Fruit fly (Drosophila melanogaster) whole organism, embryonic: Measurements from ENCODE around the gene Tango2.

Experiments
- ATbp ChIP-seq: fragments of 200-800 bp; sonication (Bioruptor generic); optimal IDR thresholded peaks from 2 replicates; lab custom pipeline; 2017; ENCODE audit warnings: missing biosample characterization, mild to moderate bottlenecking, missing genetic modification characterization, missing genetic modification reagents
- Atf3 ChIP-seq: fragments of 200-800 bp; sonication (Bioruptor generic); optimal IDR thresholded peaks from 3 replicates; lab custom pipeline; 2016; ENCODE audit warnings: missing biosample characterization, missing genetic modification characterization
- CG10321 ChIP-seq: fragments of 200-800 bp; sonication (Bioruptor generic); IDR thresholded peaks from 2 replicates; pipeline ENCODE4 v1.3.6; 2022; ENCODE audit warnings: missing biosample characterization, missing genetic modification characterization
- CG12104 ChIP-seq: fragments of 200-800 bp; sonication (Bioruptor generic); optimal IDR thresholded peaks from 3 replicates; lab custom pipeline; 2016; ENCODE audit warnings: missing biosample characterization, missing genetic modification characterization
- CG1233 ChIP-seq: fragments of 200-800 bp; sonication (Bioruptor generic); optimal IDR thresholded peaks from 4 replicates; lab custom pipeline; 2018; ENCODE audit warnings: missing biosample characterization, mild to moderate bottlenecking, missing genetic modification characterization
- CG14710 ChIP-seq: fragments of 200-800 bp; sonication (Bioruptor generic); optimal IDR thresholded peaks from 3 replicates; lab custom pipeline; 2019; ENCODE audit warnings: missing biosample characterization, mild to moderate bottlenecking, missing genetic modification characterization, moderate library complexity
- CG18011 ChIP-seq: fragments of 200-800 bp; sonication (Bioruptor generic); optimal IDR thresholded peaks from 2 replicates; lab custom pipeline; 2017; ENCODE audit warnings: missing biosample characterization, missing genetic modification characterization, mild to moderate bottlenecking, moderate library complexity, missing genotype
- Dref ChIP-seq: fragments of 200-800 bp; sonication (Bioruptor generic); IDR thresholded peaks from 2 replicates; pipeline ENCODE4 v1.3.6; 2022; ENCODE audit warnings: missing biosample characterization, missing genetic modification characterization
- Stat92E ChIP-seq, 3 experiments: fragments of >200 bp in 2 of 3; fragments of 200-800 bp in 1 of 3; sonication (Bioruptor generic) in 1 of 3; optimal IDR thresholded peaks; 2 replicates each; lab custom pipeline; 2017 to 2019; ENCODE audit warnings: missing biosample characterization in 3 of 3, missing genetic modification characterization in 3 of 3, mild to moderate bottlenecking in 1 of 3, moderate library complexity in 1 of 3
- ato ChIP-seq: fragments of 200-800 bp; sonication (Bioruptor generic); IDR thresholded peaks from 2 replicates; pipeline ENCODE4 v1.3.6; 2022; ENCODE audit warnings: missing biosample characterization, missing genetic modification characterization; ENCODE audit not compliant: partially characterized antibody
- lmd ChIP-seq: fragments of 200-800 bp; sonication (Bioruptor generic); IDR thresholded peaks from 2 replicates; pipeline ENCODE4 v1.3.6; 2022; ENCODE audit warnings: missing biosample characterization, missing genetic modification characterization
- lola ChIP-seq, 3 experiments: fragments of >200 bp in 2 of 3; fragments of 200-800 bp in 1 of 3; sonication (Bioruptor generic) in 1 of 3; optimal IDR thresholded peaks; 2 replicates each; lab custom pipeline; 2017 to 2019; ENCODE audit warnings: missing biosample characterization in 3 of 3, missing genetic modification characterization in 3 of 3, mild to moderate bottlenecking in 1 of 3, moderate library complexity in 1 of 3
- pan ChIP-seq, 4 experiments: fragments of >200 bp in 3 of 4; fragments of 200-800 bp in 1 of 4; sonication (Bioruptor generic) in 1 of 4; optimal IDR thresholded peaks in 3 of 4; IDR thresholded peaks in 1 of 4; 2 replicates each; pipeline versions ENCODE4 v1.3.6 to Lab custom; 2017 to 2022; ENCODE audit warnings: missing biosample characterization in 2 of 4, missing genetic modification characterization in 2 of 4, mixed read lengths in 1 of 4
- sr ChIP-seq: fragments of 200-800 bp; sonication (Bioruptor generic); IDR thresholded peaks from 3 replicates; pipeline ENCODE4 v1.3.6; 2022; ENCODE audit warnings: missing biosample characterization, missing genetic modification characterization

- TF ChIP-seq lmd (no peak), pan (optimal IDR thresholded peaks at IDR 0.05; lab: Kevin White, UChicago) (no peak), pan (GFP tag; optimal IDR thresholded peaks at IDR 0.05 in 1 of 2, IDR thresholded peaks at IDR 0.05 in 1 of 2) (no peak), CG18011 (GFP tag; lab: Kevin White, UChicago) (no peak), CG12104 (GFP tag; lab: Kevin White, UChicago) (no peak), ATbp (peak; percentile 32), CG14710 (tag; lab: Kevin White, UChicago) (no peak), Stat92E (GFP tag; optimal IDR thresholded peaks at IDR 0.05; lab: Kevin White, UChicago) (no peak), ato (GFP tag; lab: Robert Waterston, UW) (no peak), Dref (no peak), lola (GFP tag; optimal IDR thresholded peaks at IDR 0.05; lab: Kevin White, UChicago) (no peak), CG10321 (GFP tag; lab: Robert Waterston, UW) (no peak), sr (GFP tag; lab: Robert Waterston, UW) (peak; percentile 89), Atf3 (GFP tag; lab: Kevin White, UChicago) (no peak), CG1233 (GFP tag; lab: Kevin White, UChicago) (peak; percentile 37)
Measured at dm6 chrX:13625888-13626578, 9.2 kb downstream of the Tango2 start.
